Worm (Caenorhabditis elegans): ENCODE measurements around the gene egrh-1.

Gene egrh-1

ce11 chrX:14894845-14895244 lies 49.1 kb downstream of the egrh-1 start, which contains the start of gene nac-1:
nac-1 (plus strand) TSS chrX:14895145.
- TF ChIP-seq daf-19 (GFP tag; conservative IDR thresholded peaks at IDR 0.05) (no peak), mdl-1 (tag; optimal IDR thresholded peaks at IDR 0.05) (no peak), snpc-4 (tag; optimal IDR thresholded peaks at IDR 0.05) (no peak), jun-1 (tag; optimal IDR thresholded peaks at IDR 0.05) (no peak), lin-29 (GFP tag; IDR thresholded peaks at IDR 0.05) (no peak), ceh-32 (tag; optimal IDR thresholded peaks at IDR 0.05; ENCODE audit: poor library complexity) (no peak), mdt-29 (GFP tag; IDR thresholded peaks at IDR 0.05) (no peak), T26A8.4 (GFP tag; IDR thresholded peaks at IDR 0.05) (no peak), ZK546.5 (tag; optimal IDR thresholded peaks at IDR 0.05) (no peak), sdz-12 (GFP tag; optimal IDR thresholded peaks at IDR 0.05) (no peak), egl-43 (GFP tag; IDR thresholded peaks at IDR 0.05) (no peak), ceh-28 (tag; optimal IDR thresholded peaks at IDR 0.05) (no peak), nhr-10 (tag; optimal IDR thresholded peaks at IDR 0.05) (no peak), mes-2 (tag; optimal IDR thresholded peaks at IDR 0.05; ENCODE audit: poor library complexity, severe bottlenecking) (no peak), ZK337.2 (GFP tag; IDR thresholded peaks at IDR 0.05) (no peak), arid-1 (GFP tag; conservative IDR thresholded peaks at IDR 0.05) (no peak)

- no peak for TF ChIP-seq ctbp-1 (GFP tag; IDR thresholded peaks at IDR 0.05)
- no peak for TF ChIP-seq saeg-2 (GFP tag; IDR thresholded peaks at IDR 0.05)
- TF ChIP-seq nhr-28 (tag; optimal IDR thresholded peaks at IDR 0.05): no peak
- no peak for TF ChIP-seq zfp-3 (GFP tag; conservative IDR thresholded peaks at IDR 0.05)
- TF ChIP-seq spr-3 (GFP tag; optimal IDR thresholded peaks at IDR 0.05): no peak
- no peak for TF ChIP-seq F26F4.8 (GFP tag; conservative IDR thresholded peaks at IDR 0.05)
- TF ChIP-seq pha-4 (GFP tag; IDR thresholded peaks at IDR 0.05): no peak
- no peak for TF ChIP-seq pha-4 (tag; optimal IDR thresholded peaks at IDR 0.05)
- TF ChIP-seq unc-130 (GFP tag; optimal IDR thresholded peaks at IDR 0.05): no peak
- no peak for TF ChIP-seq ZK337.2 (GFP tag; IDR thresholded peaks at IDR 0.05)
- no peak for TF ChIP-seq R02D3.7 (tag; optimal IDR thresholded peaks at IDR 0.05)
- no peak for TF ChIP-seq lin-29 (GFP tag; IDR thresholded peaks at IDR 0.05)
- no peak for TF ChIP-seq hlh-11 (tag; optimal IDR thresholded peaks at IDR 0.05)
- no peak for TF ChIP-seq mdt-29 (GFP tag; IDR thresholded peaks at IDR 0.05)
- TF ChIP-seq aha-1 (tag): peak; percentile 59
- 0 out of 2 replicates have a peak, but pooled peaks have one; percentile 31 for TF ChIP-seq snpc-1.2 (GFP tag; IDR thresholded peaks at IDR 0.05)
- no peak for TF ChIP-seq mes-2 (tag; optimal IDR thresholded peaks at IDR 0.05; ENCODE audit: poor library complexity, severe bottlenecking)
- TF ChIP-seq unc-62 (GFP tag; optimal IDR thresholded peaks at IDR 0.05 in 1 of 2): no peak
- no peak for TF ChIP-seq unc-62 (tag; optimal IDR thresholded peaks at IDR 0.05)
Observed at ce11 chrX:14897192-14897591, 51.5 kb downstream of the egrh-1 start.

DNA sequence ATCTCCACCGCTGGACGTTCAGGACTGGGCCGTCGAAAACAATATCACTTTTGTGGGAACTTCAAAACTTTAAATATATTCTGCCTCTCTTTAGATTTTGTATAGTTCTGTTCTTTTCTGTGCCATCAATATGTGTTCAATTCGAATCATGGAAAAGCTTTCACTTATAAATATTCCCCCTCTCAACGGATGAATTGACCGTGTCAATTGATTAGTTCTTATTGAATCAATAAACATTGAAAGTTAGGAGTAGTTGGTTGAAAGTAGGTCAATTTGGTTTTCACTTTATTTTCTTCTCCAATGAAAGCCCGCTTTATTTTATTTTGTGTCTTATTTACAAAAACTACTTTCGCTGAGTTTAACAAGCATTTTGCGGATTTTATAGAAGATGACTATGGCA lies 52.5 kb downstream of the egrh-1 start, which contains the start of gene lips-8:
Gene lips-8, plus strand, starts transcription at position 301 of the 400 bp plus-strand sequence.
- no peak for TF ChIP-seq nhr-76 (tag; optimal IDR thresholded peaks at IDR 0.05)
- no peak for TF ChIP-seq F26F4.8 (GFP tag; conservative IDR thresholded peaks at IDR 0.05)
- no peak for TF ChIP-seq gei-8 (GFP tag; optimal IDR thresholded peaks at IDR 0.05)
- no peak for TF ChIP-seq nhr-77 (tag; optimal IDR thresholded peaks at IDR 0.05)
- TF ChIP-seq fos-1 (tag; optimal IDR thresholded peaks at IDR 0.05): no peak
- TF ChIP-seq T20F7.1 (GFP tag; optimal IDR thresholded peaks at IDR 0.05): no peak
